Worm (Caenorhabditis elegans): ENCODE data around the gene srv-29.

srv-29 gene

DNA sequence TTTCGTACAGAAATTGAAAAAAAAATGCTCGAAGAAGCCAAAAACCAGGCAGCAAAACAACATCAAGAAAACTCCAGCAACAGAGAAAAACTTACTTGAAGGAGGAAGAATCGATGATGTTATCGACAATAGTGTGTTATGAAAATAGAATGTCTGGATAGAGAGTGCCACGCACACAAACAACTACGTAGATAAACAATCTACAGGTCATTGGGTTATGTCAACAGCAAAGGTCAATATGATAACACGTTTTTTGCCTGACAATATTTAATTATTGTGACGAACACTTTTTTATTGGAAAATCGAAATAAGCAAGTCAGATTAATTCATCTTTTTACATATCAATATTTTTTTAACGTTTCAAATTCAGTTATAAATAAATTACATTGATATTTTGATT is 13.0 kb upstream of the srv-29 start, which contains the start of gene sams-5:
Gene sams-5, minus strand, starts transcription at position 131 of the 400 bp plus-strand sequence.
- TF ChIP-seq mes-2 (tag; optimal IDR thresholded peaks at IDR 0.05; ENCODE audit: poor library complexity, severe bottlenecking) (no peak), F49E8.2 (tag; optimal IDR thresholded peaks at IDR 0.05; ENCODE audit: borderline replicate concordance) (no peak), cey-2 (tag; optimal IDR thresholded peaks at IDR 0.05; ENCODE audit: borderline replicate concordance, insufficient read depth) (no peak), nhr-10 (tag; optimal IDR thresholded peaks at IDR 0.05) (no peak), ces-1 (GFP tag; optimal IDR thresholded peaks at IDR 0.05) (no peak), ztf-7 (tag; optimal IDR thresholded peaks at IDR 0.05) (no peak), madf-5 (GFP tag; IDR thresholded peaks at IDR 0.05) (no peak), pha-4 (GFP tag; IDR thresholded peaks at IDR 0.05) (no peak), pha-4 (tag; optimal IDR thresholded peaks at IDR 0.05) (no peak), nhr-48 (tag; optimal IDR thresholded peaks at IDR 0.05) (no peak), vab-7 (GFP tag; IDR thresholded peaks at IDR 0.05) (no peak), rbr-2 (tag; optimal IDR thresholded peaks at IDR 0.05) (no peak), nhr-6 (tag; optimal IDR thresholded peaks at IDR 0.05) (no peak), hif-1 (tag; optimal IDR thresholded peaks at IDR 0.05) (no peak), attf-4 (tag; optimal IDR thresholded peaks at IDR 0.05) (no peak), Y105C5A.15 (GFP tag; IDR thresholded peaks at IDR 0.05) (no peak), daf-8 (GFP tag; IDR thresholded peaks at IDR 0.05) (no peak), T20F7.1 (GFP tag; optimal IDR thresholded peaks at IDR 0.05) (no peak)

DNA sequence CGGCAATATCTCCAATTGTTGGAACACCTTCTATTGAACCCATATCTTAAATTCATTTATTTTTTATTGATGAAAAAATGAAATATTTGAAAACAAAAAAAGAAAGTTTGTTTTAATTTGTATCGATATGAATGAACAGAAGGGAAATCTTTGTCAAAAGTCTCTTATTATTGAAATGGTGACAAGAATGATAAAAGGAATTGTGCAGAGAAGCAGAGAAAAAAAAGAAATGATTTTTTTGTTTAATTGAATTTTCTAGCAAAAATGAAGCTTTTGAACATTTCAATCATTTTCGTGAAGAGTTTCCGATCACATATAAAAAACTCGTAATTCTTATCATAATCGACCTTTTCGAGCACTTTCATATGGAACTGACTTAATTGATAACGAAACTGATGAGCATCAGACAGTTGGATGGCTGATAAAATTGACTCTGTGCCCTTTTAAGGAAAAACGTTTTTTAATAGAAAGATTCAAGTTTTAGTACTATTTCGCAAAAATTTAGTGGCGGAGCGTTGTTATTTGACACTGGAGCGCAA is 9.3 kb upstream of the srv-29 start, which contains the start of the genes aat-4 and T13A10.1:
Gene aat-4, minus strand, starts transcription at position 51 of the 539 bp plus-strand sequence.
Gene T13A10.1, plus strand, starts transcription at position 411 of the 539 bp plus-strand sequence.
- no peak for TF ChIP-seq daf-19 (GFP tag; conservative IDR thresholded peaks at IDR 0.05)
- TF ChIP-seq unc-62 (GFP tag; optimal IDR thresholded peaks at IDR 0.05 in 1 of 2), result peak in 1 of 2 experiments; percentile 74
- no peak for TF ChIP-seq unc-62 (tag; optimal IDR thresholded peaks at IDR 0.05)
- TF ChIP-seq dmd-6 (GFP tag; IDR thresholded peaks at IDR 0.05), result peak; percentile 88
- TF ChIP-seq php-3 (GFP tag; IDR thresholded peaks at IDR 0.05), result peak; percentile 84
- peak; percentile 92 for TF ChIP-seq pqm-1 (tag; optimal IDR thresholded peaks at IDR 0.05)
- peak; percentile 60 for TF ChIP-seq nhr-28 (tag; optimal IDR thresholded peaks at IDR 0.05)
- peak; percentile 65; the same call in 1 of the 2 replicates for TF ChIP-seq nhr-41 (GFP tag; IDR thresholded peaks at IDR 0.05)
- TF ChIP-seq zfp-3 (GFP tag; conservative IDR thresholded peaks at IDR 0.05), result no peak

DNA sequence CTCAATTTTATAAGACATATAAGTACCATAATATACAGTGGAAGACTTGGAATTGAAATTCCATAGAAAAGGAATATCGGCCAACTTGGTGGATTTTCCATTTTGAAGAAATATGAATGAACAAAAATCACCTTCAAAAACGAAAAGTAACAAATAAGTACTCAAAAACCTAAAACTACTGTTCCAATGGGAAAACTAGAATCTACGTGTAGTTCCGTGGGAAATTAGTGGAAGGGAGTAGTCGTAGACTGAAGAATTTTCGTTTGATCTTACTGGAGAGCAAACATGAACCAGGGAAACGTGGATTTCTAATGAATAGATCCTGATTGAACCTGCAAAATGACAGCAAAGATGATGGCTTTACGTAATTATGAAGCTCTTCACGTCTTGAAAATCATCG is 5.5 kb upstream of the srv-29 start, which contains the start of gene srv-31:
Gene srv-31, minus strand, starts transcription at position 101 of the 400 bp plus-strand sequence.
- TF ChIP-seq tra-1 (GFP tag; IDR thresholded peaks at IDR 0.05) (no peak), nhr-41 (GFP tag; IDR thresholded peaks at IDR 0.05) (no peak), hif-1 (tag; optimal IDR thresholded peaks at IDR 0.05) (no peak), set-16 (GFP tag; IDR thresholded peaks at IDR 0.05) (no peak), mdl-1 (tag; optimal IDR thresholded peaks at IDR 0.05) (no peak), ama-1 (optimal IDR thresholded peaks at IDR 0.05) (no peak), ceh-62 (tag; optimal IDR thresholded peaks at IDR 0.05) (no peak), nhr-76 (tag; optimal IDR thresholded peaks at IDR 0.05) (no peak), R02D3.7 (tag; optimal IDR thresholded peaks at IDR 0.05) (no peak), nhr-25 (tag; optimal IDR thresholded peaks at IDR 0.05; ENCODE audit: borderline replicate concordance, insufficient read depth) (no peak)

DNA sequence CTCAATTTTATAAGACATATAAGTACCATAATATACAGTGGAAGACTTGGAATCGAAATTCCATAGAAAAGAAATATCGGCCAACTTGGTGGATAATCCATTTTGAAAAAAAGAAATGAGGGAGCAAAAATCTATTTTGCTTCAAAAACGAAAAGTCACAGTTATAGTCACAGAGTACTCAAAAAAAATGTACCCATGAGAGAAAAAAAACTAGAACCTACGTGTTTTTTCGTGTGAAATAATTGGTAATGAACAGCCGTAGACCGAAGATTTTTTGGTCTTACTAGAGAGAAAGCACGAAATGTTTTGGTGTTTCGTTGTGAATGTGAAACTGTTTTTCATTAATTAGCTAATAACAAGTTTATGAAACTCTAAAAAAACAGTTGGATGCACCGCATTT is 2.9 kb upstream of the srv-29 start, which contains the start of gene srv-30:
Gene srv-30, minus strand, starts transcription at position 101 of the 400 bp plus-strand sequence.
- TF ChIP-seq lir-3 (tag; optimal IDR thresholded peaks at IDR 0.05), result no peak
- no peak for TF ChIP-seq duxl-1 (tag; optimal IDR thresholded peaks at IDR 0.05; ENCODE audit: poor library complexity)
- TF ChIP-seq unc-62 (GFP tag; optimal IDR thresholded peaks at IDR 0.05 in 1 of 2), result peak in 1 of 2 experiments; percentile 42
- TF ChIP-seq unc-62 (tag; optimal IDR thresholded peaks at IDR 0.05), result no peak
- TF ChIP-seq aha-1 (tag), result no peak
